Fruit fly (Drosophila melanogaster) whole organism, embryonic: ENCODE measurements around the gene Cchl.

ENCODE experiments used
- Atf6 ChIP-seq: fragments of 200-800 bp; sonication (Bioruptor generic); IDR thresholded peaks from 2 replicates; pipeline ENCODE4 v1.3.6; 2022; ENCODE audit warnings: missing biosample characterization, missing genetic modification characterization
- Bgb ChIP-seq: fragments of 200-800 bp; sonication (Bioruptor generic); IDR thresholded peaks from 2 replicates; pipeline ENCODE4 v1.3.6; 2022; ENCODE audit warnings: missing biosample characterization, missing genetic modification characterization; ENCODE audit not compliant: partially characterized antibody
- Blimp-1 ChIP-seq: fragments of 200-800 bp; sonication (Bioruptor generic); optimal IDR thresholded peaks from 3 replicates; lab custom pipeline; 2018; ENCODE audit warnings: missing biosample characterization, missing genetic modification characterization, mild to moderate bottlenecking, moderate library complexity, missing genetic modification reagents
- CG10274 ChIP-seq: fragments of 200-800 bp; sonication (Bioruptor generic); optimal IDR thresholded peaks from 3 replicates; lab custom pipeline; 2017; ENCODE audit warnings: missing biosample characterization, mild to moderate bottlenecking, missing genetic modification characterization
- CG10462 ChIP-seq: fragments of 200-800 bp; sonication (Bioruptor generic); optimal IDR thresholded peaks from 2 replicates; lab custom pipeline; 2016; ENCODE audit warnings: missing biosample characterization, missing genetic modification characterization
- CG15514 ChIP-seq: fragments of 200-800 bp; sonication (Bioruptor generic); optimal IDR thresholded peaks from 3 replicates; lab custom pipeline; 2017; ENCODE audit warnings: missing biosample characterization, missing genetic modification characterization, mild to moderate bottlenecking, moderate library complexity, missing genetic modification reagents
- CG18599 ChIP-seq: fragments of 200-800 bp; sonication (Bioruptor generic); optimal IDR thresholded peaks from 3 replicates; lab custom pipeline; 2017; ENCODE audit warnings: missing biosample characterization, missing genetic modification characterization, mild to moderate bottlenecking, moderate library complexity, missing genetic modification reagents
- CG2199 ChIP-seq: fragments of 200-800 bp; sonication (Bioruptor generic); IDR thresholded peaks from 3 replicates; pipeline ENCODE4 v1.3.6; 2022; ENCODE audit warnings: missing biosample characterization, missing genetic modification characterization
- CG2202 ChIP-seq: fragments of 200-800 bp; sonication (Bioruptor generic); optimal IDR thresholded peaks from 2 replicates; lab custom pipeline; 2018; ENCODE audit warnings: missing biosample characterization, mild to moderate bottlenecking, missing genetic modification characterization
- CG2712 ChIP-seq: fragments of 200-800 bp; optimal IDR thresholded peaks from 3 replicates; lab custom pipeline; 2019; ENCODE audit warnings: missing biosample characterization, mild to moderate bottlenecking, missing genetic modification characterization, moderate library complexity
- CG2889 ChIP-seq: fragments of 200-800 bp; sonication (Bioruptor generic); IDR thresholded peaks from 3 replicates; pipeline ENCODE4 v1.3.6; 2022; ENCODE audit warnings: missing biosample characterization, missing genetic modification characterization
- CG32767 ChIP-seq: fragments of 200-800 bp; sonication (Bioruptor generic); IDR thresholded peaks from 2 replicates; pipeline ENCODE4 v1.3.6; 2022; ENCODE audit warnings: missing biosample characterization, missing genetic modification characterization
- CG3281 ChIP-seq: fragments of 200-800 bp; sonication (Bioruptor generic); optimal IDR thresholded peaks from 3 replicates; lab custom pipeline; 2017; ENCODE audit warnings: missing biosample characterization, mild to moderate bottlenecking, missing genetic modification characterization
- CG3995 ChIP-seq: fragments of 200-800 bp; sonication (Bioruptor generic); optimal IDR thresholded peaks from 3 replicates; lab custom pipeline; 2016; ENCODE audit warnings: missing biosample characterization, missing genetic modification characterization
- CG4617 ChIP-seq: fragments of 200-800 bp; sonication (Bioruptor generic); optimal IDR thresholded peaks from 3 replicates; lab custom pipeline; 2016; ENCODE audit warnings: missing biosample characterization, missing genetic modification characterization, borderline replicate concordance
- CG8281 ChIP-seq: fragments of 200-800 bp; sonication (Bioruptor generic); optimal IDR thresholded peaks from 2 replicates; lab custom pipeline; 2018; ENCODE audit warnings: missing biosample characterization, mild to moderate bottlenecking, missing genetic modification characterization, moderate library complexity
- CG8290 ChIP-seq, 3 experiments: fragments of 200-800 bp; sonication (Bioruptor generic); optimal IDR thresholded peaks; 2 replicates each; lab custom pipeline; 2016 to 2019; ENCODE audit warnings: missing biosample characterization in 3 of 3, missing genetic modification characterization in 3 of 3, mild to moderate bottlenecking in 2 of 3, moderate library complexity in 1 of 3
- Dfd ChIP-seq, 2 experiments: fragments of >200 bp; optimal IDR thresholded peaks; 2 replicates each; lab custom pipeline; 2017; ENCODE audit warnings: missing biosample characterization in 2 of 2, missing genetic modification characterization in 2 of 2
- Elba2 ChIP-seq: fragments of 200-800 bp; sonication (Bioruptor generic); optimal IDR thresholded peaks from 3 replicates; lab custom pipeline; 2016; ENCODE audit warnings: missing biosample characterization, missing genetic modification characterization
- Fer1 ChIP-seq: fragments of 200-800 bp; sonication (Bioruptor generic); optimal IDR thresholded peaks from 2 replicates; lab custom pipeline; 2017; ENCODE audit warnings: missing biosample characterization, mild to moderate bottlenecking, missing genetic modification characterization
- Hmr ChIP-seq: fragments of 200-800 bp; sonication (Bioruptor generic); optimal IDR thresholded peaks from 3 replicates; lab custom pipeline; 2017; ENCODE audit warnings: mild to moderate bottlenecking, missing biosample characterization, missing genetic modification reagents, missing genetic modification characterization
- Kr ChIP-seq: fragments of 200-800 bp; sonication (Bioruptor generic); optimal IDR thresholded peaks from 2 replicates; lab custom pipeline; 2017; ENCODE audit warnings: missing biosample characterization, mild to moderate bottlenecking, missing genetic modification characterization
- Lpt ChIP-seq: fragments of >200 bp; optimal IDR thresholded peaks from 2 replicates; lab custom pipeline; 2018; ENCODE audit warnings: missing biosample characterization, missing genetic modification characterization
- Med ChIP-seq: fragments of 200-800 bp; sonication (Bioruptor generic); peaks from one replicate; lab custom pipeline; 2016; ENCODE audit warnings: missing biosample characterization, missing genetic modification characterization, mild to moderate bottlenecking, inconsistent platforms, moderate library complexity
- Neu2 ChIP-seq: fragments of 200-800 bp; sonication (Bioruptor generic); optimal IDR thresholded peaks from 3 replicates; lab custom pipeline; 2016; ENCODE audit warnings: missing biosample characterization, missing genetic modification characterization, borderline replicate concordance
- PHDP ChIP-seq: fragments of 200-800 bp; sonication (Bioruptor generic); optimal IDR thresholded peaks from 3 replicates; lab custom pipeline; 2018; ENCODE audit warnings: missing biosample characterization, mild to moderate bottlenecking, missing genetic modification characterization, moderate library complexity
- Pdp1 ChIP-seq, 2 experiments: fragments of 200-800 bp; sonication (Bioruptor generic); optimal IDR thresholded peaks; 3 replicates each; lab custom pipeline; 2016; ENCODE audit warnings: missing biosample characterization in 2 of 2, missing genetic modification characterization in 2 of 2, mild to moderate bottlenecking in 1 of 2, moderate library complexity in 1 of 2
- Scr ChIP-seq: fragments of 200-800 bp; sonication (Bioruptor generic); IDR thresholded peaks from 2 replicates; pipeline ENCODE4 v1.3.6; 2022; ENCODE audit warnings: missing biosample characterization, missing genetic modification characterization; ENCODE audit not compliant: partially characterized antibody
- Spps ChIP-seq: fragments of 200-800 bp; sonication (Bioruptor generic); optimal IDR thresholded peaks from 2 replicates; lab custom pipeline; 2018; ENCODE audit warnings: missing biosample characterization, mild to moderate bottlenecking, missing genetic modification characterization
- Sry-δ ChIP-seq: fragments of 200-800 bp; sonication (Bioruptor generic); optimal IDR thresholded peaks from 2 replicates; lab custom pipeline; 2016; ENCODE audit warnings: missing biosample characterization, missing genetic modification characterization
- Xrp1 ChIP-seq: fragments of 200-800 bp; sonication (Bioruptor generic); IDR thresholded peaks from 2 replicates; pipeline ENCODE4 v1.3.6; 2022; ENCODE audit warnings: missing biosample characterization, missing genetic modification characterization
- bcd ChIP-seq: fragments of 200-800 bp; sonication (Bioruptor generic); optimal IDR thresholded peaks from 2 replicates; lab custom pipeline; 2017; ENCODE audit warnings: missing biosample characterization, mild to moderate bottlenecking, missing genetic modification characterization
- bsh ChIP-seq, 2 experiments: fragments of 200-800 bp; sonication (Bioruptor generic); optimal IDR thresholded peaks; 2 replicates each; lab custom pipeline; 2017 to 2018; ENCODE audit warnings: mild to moderate bottlenecking in 2 of 2, missing biosample characterization in 2 of 2, missing genetic modification characterization in 2 of 2, moderate library complexity in 1 of 2
- caup ChIP-seq: fragments of 200-800 bp; sonication (Bioruptor generic); optimal IDR thresholded peaks from 3 replicates; lab custom pipeline; 2017; ENCODE audit warnings: missing biosample characterization, mild to moderate bottlenecking, missing genetic modification characterization, moderate library complexity; ENCODE audit not compliant: severe bottlenecking
- chm ChIP-seq: fragments of 200-800 bp; sonication (Bioruptor generic); IDR thresholded peaks from 2 replicates; pipeline ENCODE4 v1.3.6; 2022; ENCODE audit warnings: missing biosample characterization, missing genetic modification characterization
- fd3F ChIP-seq: fragments of 200-800 bp; sonication (Bioruptor generic); optimal IDR thresholded peaks from 2 replicates; lab custom pipeline; 2018; ENCODE audit warnings: missing biosample characterization, mild to moderate bottlenecking, missing genetic modification characterization, moderate library complexity
- fd64A ChIP-seq: fragments of 200-800 bp; sonication (Bioruptor generic); optimal IDR thresholded peaks from 3 replicates; lab custom pipeline; 2018; ENCODE audit warnings: missing biosample characterization, mild to moderate bottlenecking, missing genetic modification characterization
- fu2 ChIP-seq: fragments of 200-800 bp; sonication (Bioruptor generic); optimal IDR thresholded peaks from 2 replicates; lab custom pipeline; 2016; ENCODE audit warnings: missing biosample characterization, missing genetic modification characterization
- grn ChIP-seq: fragments of 200-800 bp; sonication (Bioruptor generic); optimal IDR thresholded peaks from 3 replicates; lab custom pipeline; 2017; ENCODE audit warnings: missing biosample characterization, missing genetic modification characterization
- kah ChIP-seq: fragments of 200-800 bp; sonication (Bioruptor generic); optimal IDR thresholded peaks from 2 replicates; lab custom pipeline; 2018; ENCODE audit warnings: missing biosample characterization, mild to moderate bottlenecking, missing genetic modification characterization
- kay ChIP-seq: fragments of 200-800 bp; sonication (Bioruptor generic); optimal IDR thresholded peaks from 2 replicates; lab custom pipeline; 2016; ENCODE audit warnings: missing biosample characterization, missing genetic modification characterization
- lab ChIP-seq: fragments of 200-800 bp; sonication (Bioruptor generic); optimal IDR thresholded peaks from 3 replicates; lab custom pipeline; 2017; ENCODE audit warnings: missing biosample characterization, missing genetic modification characterization, mild to moderate bottlenecking, moderate library complexity, missing genetic modification reagents
- sima ChIP-seq: fragments of 200-800 bp; sonication (Bioruptor generic); optimal IDR thresholded peaks from 2 replicates; lab custom pipeline; 2016; ENCODE audit warnings: missing biosample characterization, missing genetic modification characterization
- stwl ChIP-seq: fragments of 200-800 bp; sonication (Bioruptor generic); optimal IDR thresholded peaks from 3 replicates; lab custom pipeline; 2018; ENCODE audit warnings: missing biosample characterization, mild to moderate bottlenecking, missing genetic modification characterization, moderate library complexity
- sug ChIP-seq: fragments of 200-800 bp; optimal IDR thresholded peaks from 2 replicates; lab custom pipeline; 2019; ENCODE audit warnings: missing biosample characterization, mild to moderate bottlenecking, missing genetic modification characterization, moderate library complexity
- tap ChIP-seq: fragments of 200-800 bp; optimal IDR thresholded peaks from 3 replicates; lab custom pipeline; 2019; ENCODE audit warnings: missing biosample characterization, mild to moderate bottlenecking, missing genetic modification characterization, moderate library complexity
- tio ChIP-seq: fragments of 200-800 bp; sonication (Bioruptor generic); optimal IDR thresholded peaks from 2 replicates; lab custom pipeline; 2017; ENCODE audit warnings: missing biosample characterization, missing genetic modification characterization, inconsistent platforms
- toy ChIP-seq: fragments of 200-800 bp; sonication (Bioruptor generic); IDR thresholded peaks from 2 replicates; pipeline ENCODE4 v1.3.6; 2022; ENCODE audit warnings: missing biosample characterization, missing genetic modification characterization
- zen2 ChIP-seq: fragments of 200-800 bp; sonication (Bioruptor generic); IDR thresholded peaks from 3 replicates; pipeline ENCODE4 v1.3.6; 2022; ENCODE audit warnings: missing biosample characterization, missing genetic modification characterization; ENCODE audit not compliant: partially characterized antibody
- zfh1 ChIP-seq: fragments of 200-800 bp; sonication (Bioruptor generic); IDR thresholded peaks from 3 replicates; pipeline ENCODE4 v1.3.6; 2022; ENCODE audit warnings: missing biosample characterization, missing genetic modification characterization

The Cchl gene

DNA sequence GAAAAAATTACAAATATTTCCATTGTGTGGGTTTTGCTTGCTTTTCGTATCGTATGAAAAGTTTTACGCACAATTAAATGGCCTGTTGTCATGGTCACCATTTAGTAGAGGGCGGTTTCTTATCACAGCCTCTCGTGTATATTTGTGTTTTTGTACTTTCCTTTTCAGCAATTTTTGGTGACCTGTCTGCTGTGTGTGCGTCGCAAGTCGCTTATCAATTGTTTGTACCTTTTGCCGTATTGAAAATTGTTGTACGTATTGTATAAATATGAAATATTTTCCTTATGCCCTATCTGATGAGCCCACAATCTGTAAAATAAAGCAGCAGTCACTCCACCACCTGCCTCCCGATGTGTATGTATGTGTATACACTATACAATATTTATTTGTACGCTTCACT is 39.2 kb upstream of the Cchl start:
- no peak for TF ChIP-seq CG4617 (GFP tag; lab: Kevin White, UChicago)
- no peak for TF ChIP-seq CG10462
- TF ChIP-seq fd3F (GFP tag; lab: Kevin White, UChicago) = no peak
- peak; percentile 23 for TF ChIP-seq CG10274 (GFP tag; lab: Kevin White, UChicago)
- TF ChIP-seq fu2 (GFP tag; lab: Kevin White, UChicago) = no peak
- TF ChIP-seq CG3995 (GFP tag; lab: Kevin White, UChicago) = no peak
- TF ChIP-seq grn = peak; percentile 2
- TF ChIP-seq Elba2 (GFP tag; lab: Kevin White, UChicago) = no peak
- peak in 1 of 2 experiments; percentile 11 for TF ChIP-seq Pdp1 (GFP tag; optimal IDR thresholded peaks at IDR 0.05; lab: Kevin White, UChicago)
- TF ChIP-seq fd64A (GFP tag; lab: Kevin White, UChicago) = peak; percentile 14
- TF ChIP-seq stwl (tag; lab: Kevin White, UChicago) = peak; percentile 33
- TF ChIP-seq chm (GFP tag; lab: Robert Waterston, UW) = peak; percentile 38; the same call in 1 of the 2 replicates
- TF ChIP-seq Scr (GFP tag; lab: Robert Waterston, UW) = no peak
- no peak for TF ChIP-seq sug
- TF ChIP-seq CG2202 (tag; lab: Kevin White, UChicago) = peak; percentile 14
- no peak for TF ChIP-seq CG8290 (GFP tag; optimal IDR thresholded peaks at IDR 0.05; lab: Kevin White, UChicago)
- TF ChIP-seq CG8290 (tag; optimal IDR thresholded peaks at IDR 0.05; lab: Kevin White, UChicago) = no peak
- no peak for TF ChIP-seq zfh1 (GFP tag; lab: Robert Waterston, UW)
- peak; percentile 5 for TF ChIP-seq CG3281 (GFP tag; lab: Kevin White, UChicago)
- no peak for TF ChIP-seq Lpt
- no peak for TF ChIP-seq kay (GFP tag; lab: Kevin White, UChicago)
- TF ChIP-seq Blimp-1 (GFP tag; lab: Kevin White, UChicago) = peak; percentile 8
- TF ChIP-seq CG8281 = no peak
- no peak for TF ChIP-seq kah (GFP tag; lab: Kevin White, UChicago)
- TF ChIP-seq Spps (tag; lab: Kevin White, UChicago) = peak; percentile 16
- peak in 1 of 2 experiments; percentile 3 for TF ChIP-seq bsh (GFP tag; optimal IDR thresholded peaks at IDR 0.05; lab: Kevin White, UChicago)
- no peak for TF ChIP-seq Atf6 (GFP tag; lab: Robert Waterston, UW)
- TF ChIP-seq CG2712 (tag; lab: Kevin White, UChicago) = peak; percentile 7
- TF ChIP-seq Xrp1 (GFP tag; lab: Robert Waterston, UW) = 0 out of 2 replicates have a peak, but pooled peaks have one; percentile 14
- no peak for TF ChIP-seq Neu2
- 0 out of 3 replicates have a peak, but pooled peaks have one; percentile 46 for TF ChIP-seq CG2199 (GFP tag; lab: Robert Waterston, UW)
- no peak for TF ChIP-seq Sry-δ (GFP tag; lab: Kevin White, UChicago)
- TF ChIP-seq Med (GFP tag; lab: Kevin White, UChicago) = peak; percentile 12

DNA sequence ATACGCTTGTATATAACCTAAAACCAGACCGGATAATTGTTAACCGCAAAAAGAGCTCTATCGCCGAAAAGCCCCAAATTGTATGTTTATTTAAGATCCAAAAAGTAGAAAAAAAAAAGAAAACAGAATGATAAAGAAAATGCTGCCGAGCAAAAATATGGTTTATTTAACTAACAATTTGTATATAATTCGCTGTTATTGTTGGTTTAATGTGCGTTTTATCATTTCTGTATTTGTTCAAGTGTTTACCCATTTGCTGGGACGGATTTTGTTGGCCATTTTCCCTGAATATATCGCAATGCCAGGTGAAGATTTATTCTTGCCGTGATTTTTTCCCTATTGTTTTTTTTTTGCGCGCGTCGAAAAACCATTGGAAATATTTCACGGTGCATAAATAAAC is 29.8 kb upstream of the Cchl start:
- TF ChIP-seq CG15514 = peak; percentile 1
- peak; percentile 56 for TF ChIP-seq CG3281 (GFP tag; lab: Kevin White, UChicago)
- TF ChIP-seq chm (GFP tag; lab: Robert Waterston, UW) = no peak
- TF ChIP-seq Bgb (GFP tag; lab: Robert Waterston, UW) = no peak
- TF ChIP-seq bcd (GFP tag; lab: Kevin White, UChicago) = no peak
- TF ChIP-seq Fer1 = peak; percentile 39
- TF ChIP-seq caup (GFP tag; lab: Kevin White, UChicago) = peak; percentile 68
- TF ChIP-seq Dfd (GFP tag; optimal IDR thresholded peaks at IDR 0.05; lab: Kevin White, UChicago) = no peak
- no peak for TF ChIP-seq zen2 (GFP tag; lab: Robert Waterston, UW)
- TF ChIP-seq sima = no peak
- TF ChIP-seq CG32767 (GFP tag; lab: Robert Waterston, UW) = no peak
- peak; percentile 24 for TF ChIP-seq CG18599 (GFP tag; lab: Kevin White, UChicago)
- TF ChIP-seq Kr (GFP tag; lab: Kevin White, UChicago) = no peak
- peak; percentile 21 for TF ChIP-seq PHDP (tag; lab: Kevin White, UChicago)
- TF ChIP-seq tio (GFP tag; lab: Kevin White, UChicago) = no peak
- no peak for TF ChIP-seq CG2889
- no peak for TF ChIP-seq toy
- TF ChIP-seq Hmr (GFP tag; lab: Kevin White, UChicago) = peak; percentile 25
- no peak for TF ChIP-seq tap (tag; lab: Kevin White, UChicago)
- TF ChIP-seq lab (GFP tag; lab: Kevin White, UChicago) = peak; percentile 42
